Fruit fly (Drosophila melanogaster): ENCODE results near the gene Adgf-A2.

- TF ChIP-seq Aef1 (GFP tag; IDR thresholded peaks at IDR 0.05) (no peak), nerfin-1 (tag; optimal IDR thresholded peaks at IDR 0.05) (no peak), Gug (GFP tag; IDR thresholded peaks at IDR 0.05) (no peak), chif (GFP tag; optimal IDR thresholded peaks at IDR 0.05) (no peak)
Observed at dm6 chr3L:17763987-17764386, at the start of gene Adgf-A2, which contains the start of gene Adgf-A.
